Worm (Caenorhabditis elegans) whole organism, young adult: ENCODE measurements around the gene Y67D8B.3.

Experiments used
- F49E8.2 ChIP-seq: sonication (generic microtip); optimal IDR thresholded peaks from 3 replicates; lab custom pipeline; 2017; ENCODE audit warnings: missing genetic modification characterization, mild to moderate bottlenecking, missing compliant biosample characterization, antibody characterized with exemption, moderate library complexity; ENCODE audit not compliant: insufficient read depth
- Y56A3A.18 ChIP-seq: fragments of 200-800 bp; sonication (Bioruptor generic); IDR thresholded peaks from 2 replicates; pipeline ENCODE4 v1.3.6; 2022; ENCODE audit warnings: missing genetic modification reagents, missing genetic modification characterization, missing compliant biosample characterization
- ceh-27 ChIP-seq: fragments of 200-800 bp; sonication (Bioruptor generic); optimal IDR thresholded peaks from 2 replicates; lab custom pipeline; 2018; ENCODE audit warnings: mild to moderate bottlenecking, missing genetic modification characterization, moderate library complexity, missing compliant biosample characterization

ce11 chrIV:3251551-3251950, 49.5 kb upstream of the Y67D8B.3 start:
- no peak for TF ChIP-seq Y56A3A.18 (GFP tag; lab: Robert Waterston, UW)
- no peak for TF ChIP-seq ceh-27 (GFP tag; lab: Kevin White, UChicago)
- no peak for TF ChIP-seq F49E8.2
